Worm (Caenorhabditis elegans) whole organism, L1 larva: ENCODE measurements around the gene mxl-1.

Experiments used
- dpl-1 ChIP-seq, 3 experiments: fragments of 150-350 bp in 2 of 3; sonication (generic microtip) in 1 of 3; optimal IDR thresholded peaks; 2 replicates each; lab custom pipeline; 2014 to 2017; ENCODE audit warnings: missing biosample characterization in 3 of 3, missing genetic modification characterization in 3 of 3, missing genetic modification reagents in 3 of 3
- ets-5 ChIP-seq: fragments of 200-800 bp; sonication (Bioruptor generic); IDR thresholded peaks from 2 replicates; pipeline ENCODE4 v1.3.6; 2022; ENCODE audit warnings: missing genetic modification characterization, missing compliant biosample characterization
- fkh-4 ChIP-seq: sonication (generic microtip); optimal IDR thresholded peaks from 2 replicates; lab custom pipeline; 2016; ENCODE audit warnings: missing compliant biosample characterization, missing genetic modification characterization, borderline replicate concordance
- fos-1 ChIP-seq: fragments of 150-350 bp; optimal IDR thresholded peaks from 2 replicates; lab custom pipeline; 2014; ENCODE audit warnings: missing biosample characterization, missing genetic modification characterization
- hpl-2 ChIP-seq: fragments of 150-350 bp; optimal IDR thresholded peaks from 2 replicates; lab custom pipeline; 2014; ENCODE audit warnings: missing biosample characterization, missing genetic modification reagents, missing genetic modification characterization
- lin-15B ChIP-seq: fragments of 150-350 bp; sonication (generic microtip); optimal IDR thresholded peaks from 3 replicates; lab custom pipeline; 2014; ENCODE audit warnings: missing biosample characterization, missing genetic modification characterization
- nhr-76 ChIP-seq: sonication (generic microtip); optimal IDR thresholded peaks from 2 replicates; lab custom pipeline; 2017; ENCODE audit warnings: missing biosample characterization, missing genetic modification characterization
- pqm-1 ChIP-seq: sonication (generic microtip); optimal IDR thresholded peaks from 3 replicates; lab custom pipeline; 2017; ENCODE audit warnings: missing biosample characterization, missing genetic modification characterization
- unc-62 ChIP-seq: fragments of 150-350 bp; optimal IDR thresholded peaks from 2 replicates; lab custom pipeline; 2014; ENCODE audit warnings: missing biosample characterization, missing genetic modification reagents, missing genetic modification characterization

- TF ChIP-seq ets-5 (GFP tag; lab: Robert Waterston, UW) (no peak), hpl-2 (GFP tag; lab: Kevin White, UChicago) (no peak), dpl-1 (GFP tag; optimal IDR thresholded peaks at IDR 0.05; lab: Kevin White, UChicago) (no peak), nhr-76 (tag; lab: Kevin White, UChicago) (no peak), unc-62 (GFP tag; lab: Kevin White, UChicago) (no peak), fos-1 (tag; lab: Kevin White, UChicago) (no peak), pqm-1 (no peak), fkh-4 (tag; lab: Kevin White, UChicago) (no peak), lin-15B (tag; lab: Kevin White, UChicago) (no peak)
These were observed 7.8 kb downstream of the mxl-1 start, which contains the start of gene srsx-33 for ce11 chrV:11252429-11252828.
